Fruit fly (Drosophila melanogaster): ENCODE results near the gene CG5390.

DNA sequence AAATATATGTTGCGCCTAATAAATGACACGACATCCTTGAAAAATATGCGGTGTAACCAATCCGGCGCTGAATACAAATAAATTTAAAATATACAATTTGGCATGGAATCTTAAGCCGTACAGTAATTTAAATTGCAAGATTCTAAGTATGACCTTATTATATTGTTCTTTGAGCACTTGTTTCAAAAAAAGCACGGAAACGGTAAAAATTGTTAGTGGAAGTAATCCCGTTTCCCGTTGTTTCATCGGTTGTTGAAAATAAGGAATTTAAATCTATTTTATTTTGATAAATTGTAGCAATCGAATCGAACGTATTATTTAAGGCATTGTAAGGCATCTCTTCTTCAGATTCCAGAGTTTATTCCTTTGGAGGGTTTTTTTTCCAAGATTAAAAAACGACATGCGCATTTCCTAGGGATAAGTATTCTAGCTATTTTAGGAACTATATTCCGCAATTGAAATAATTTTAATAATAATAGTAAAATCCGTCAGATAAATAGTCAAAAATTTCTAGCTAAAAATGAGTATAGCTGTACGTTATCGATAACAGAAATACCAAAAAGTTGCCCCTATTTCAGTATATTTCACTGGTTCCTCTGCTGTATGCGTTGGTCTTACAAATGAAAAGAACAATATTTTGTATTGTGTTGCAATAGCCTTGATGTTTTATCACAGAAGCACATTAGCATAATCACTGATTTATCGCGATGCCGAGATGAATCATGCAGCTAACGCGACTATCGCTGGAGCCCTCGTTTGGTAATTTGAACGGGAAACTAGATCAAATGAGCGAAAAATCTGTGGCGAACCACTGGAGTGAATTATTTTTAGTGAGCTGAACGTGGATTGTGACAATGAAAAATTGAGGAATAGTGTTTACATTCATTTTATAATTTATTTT lies 26.9 kb upstream of the CG5390 start, which contains the start of gene GATAd:
- TF ChIP-seq Myc (optimal IDR thresholded peaks at IDR 0.05) (no peak), Sin3A (optimal IDR thresholded peaks at IDR 0.05) (no peak)
